Fruit fly (Drosophila melanogaster) whole organism, embryonic: ENCODE measurements around the gene Alg12.

ENCODE experiments used
- CG10979 ChIP-seq: fragments of 200-800 bp; sonication (Bioruptor generic); optimal IDR thresholded peaks from 2 replicates; lab custom pipeline; 2018; ENCODE audit warnings: missing biosample characterization, mild to moderate bottlenecking, missing genetic modification characterization, moderate library complexity
- CG11247 ChIP-seq: fragments of 200-800 bp; sonication (Bioruptor generic); IDR thresholded peaks from 2 replicates; pipeline ENCODE4 v1.3.6; 2022; ENCODE audit warnings: missing biosample characterization, missing genetic modification characterization
- CG11398 ChIP-seq: fragments of 200-800 bp; sonication (Bioruptor generic); optimal IDR thresholded peaks from 2 replicates; lab custom pipeline; 2016; ENCODE audit warnings: missing biosample characterization, missing genetic modification characterization
- CG12071 ChIP-seq: fragments of 200-800 bp; sonication (Bioruptor generic); optimal IDR thresholded peaks from 3 replicates; lab custom pipeline; 2018; ENCODE audit warnings: missing biosample characterization, mild to moderate bottlenecking, missing genetic modification characterization
- CG13287 ChIP-seq: fragments of 200-800 bp; sonication (Bioruptor generic); IDR thresholded peaks from 2 replicates; pipeline ENCODE4 v1.3.6; 2022; ENCODE audit warnings: missing biosample characterization, missing genetic modification characterization; ENCODE audit not compliant: partially characterized antibody
- CG16813 ChIP-seq: fragments of 200-800 bp; sonication (Bioruptor generic); IDR thresholded peaks from 3 replicates; pipeline ENCODE4 v1.3.6; 2022; ENCODE audit warnings: missing biosample characterization, missing genetic modification characterization; ENCODE audit not compliant: partially characterized antibody
- CG18262 ChIP-seq: fragments of 200-800 bp; optimal IDR thresholded peaks from 3 replicates; lab custom pipeline; 2019; ENCODE audit warnings: missing biosample characterization, mild to moderate bottlenecking, missing genetic modification characterization, moderate library complexity
- CG18476 ChIP-seq: fragments of 200-800 bp; sonication (Bioruptor generic); optimal IDR thresholded peaks from 2 replicates; lab custom pipeline; 2016; ENCODE audit warnings: missing biosample characterization, mild to moderate bottlenecking, missing genetic modification characterization
- CG2116 ChIP-seq: fragments of 200-800 bp; sonication (Bioruptor generic); optimal IDR thresholded peaks from 3 replicates; lab custom pipeline; 2018; ENCODE audit warnings: missing biosample characterization, mild to moderate bottlenecking, missing genetic modification characterization
- CG32532 ChIP-seq: fragments of 200-800 bp; sonication (Bioruptor generic); IDR thresholded peaks from 2 replicates; pipeline ENCODE4 v1.3.6; 2022; ENCODE audit warnings: missing biosample characterization, missing genetic modification characterization
- CG3281 ChIP-seq: fragments of 200-800 bp; sonication (Bioruptor generic); optimal IDR thresholded peaks from 3 replicates; lab custom pipeline; 2017; ENCODE audit warnings: missing biosample characterization, mild to moderate bottlenecking, missing genetic modification characterization
- CG4282 ChIP-seq: fragments of 200-800 bp; sonication (Bioruptor generic); optimal IDR thresholded peaks from 2 replicates; lab custom pipeline; 2016; ENCODE audit warnings: missing biosample characterization, missing genetic modification characterization
- CG4424 ChIP-seq: fragments of 200-800 bp; sonication (Bioruptor generic); optimal IDR thresholded peaks from 3 replicates; lab custom pipeline; 2016; ENCODE audit warnings: missing biosample characterization, missing genetic modification characterization
- CG4707 ChIP-seq: fragments of 200-800 bp; sonication (Bioruptor generic); optimal IDR thresholded peaks from 2 replicates; lab custom pipeline; 2018; ENCODE audit warnings: missing biosample characterization, mild to moderate bottlenecking, missing genetic modification characterization, moderate library complexity
- CG7357 ChIP-seq: fragments of 200-800 bp; sonication (Bioruptor generic); IDR thresholded peaks from 3 replicates; pipeline ENCODE4 v1.3.6; 2022; ENCODE audit warnings: missing biosample characterization, missing genetic modification characterization
- CG8359 ChIP-seq: fragments of 200-800 bp; sonication (Bioruptor generic); optimal IDR thresholded peaks from 2 replicates; lab custom pipeline; 2017; ENCODE audit warnings: missing biosample characterization, mild to moderate bottlenecking, missing genetic modification characterization, borderline replicate concordance
- CG9609 ChIP-seq: fragments of 200-800 bp; sonication (Bioruptor generic); optimal IDR thresholded peaks from 3 replicates; lab custom pipeline; 2016; ENCODE audit warnings: missing biosample characterization, missing genetic modification characterization
- Ets65A ChIP-seq: fragments of 200-800 bp; sonication (Bioruptor generic); peaks from one replicate; lab custom pipeline; 2016; ENCODE audit warnings: missing biosample characterization, missing genetic modification characterization
- HHEX ChIP-seq: fragments of 200-800 bp; sonication (Bioruptor generic); optimal IDR thresholded peaks from 3 replicates; lab custom pipeline; 2017; ENCODE audit warnings: missing biosample characterization, mild to moderate bottlenecking, missing genetic modification characterization, missing genetic modification reagents
- HLH54F ChIP-seq: fragments of 200-800 bp; sonication (Bioruptor generic); optimal IDR thresholded peaks from 3 replicates; lab custom pipeline; 2016; ENCODE audit warnings: missing biosample characterization, missing genetic modification characterization
- Hr3 ChIP-seq: fragments of 200-800 bp; sonication (Bioruptor generic); optimal IDR thresholded peaks from 3 replicates; lab custom pipeline; 2016; ENCODE audit warnings: missing biosample characterization, missing genetic modification characterization
- Lim3 ChIP-seq: fragments of 200-800 bp; sonication (Bioruptor generic); IDR thresholded peaks from 2 replicates; pipeline ENCODE4 v1.3.6; 2022; ENCODE audit warnings: missing biosample characterization, missing genetic modification characterization
- Max ChIP-seq: fragments of 200-800 bp; sonication (Bioruptor generic); optimal IDR thresholded peaks from 2 replicates; lab custom pipeline; 2016; ENCODE audit warnings: missing biosample characterization, mild to moderate bottlenecking, missing genetic modification characterization
- Med ChIP-seq: fragments of 200-800 bp; sonication (Bioruptor generic); peaks from one replicate; lab custom pipeline; 2016; ENCODE audit warnings: missing biosample characterization, missing genetic modification characterization, mild to moderate bottlenecking, inconsistent platforms, moderate library complexity
- NFAT ChIP-seq: fragments of 200-800 bp; sonication (Bioruptor generic); IDR thresholded peaks from 2 replicates; pipeline ENCODE4 v1.3.6; 2022; ENCODE audit warnings: missing biosample characterization, missing genetic modification characterization
- Six4 ChIP-seq: fragments of 200-800 bp; sonication (Bioruptor generic); optimal IDR thresholded peaks from 2 replicates; lab custom pipeline; 2016; ENCODE audit warnings: missing biosample characterization, missing genetic modification characterization
- Stat92E ChIP-seq, 3 experiments: fragments of >200 bp in 2 of 3; fragments of 200-800 bp in 1 of 3; sonication (Bioruptor generic) in 1 of 3; optimal IDR thresholded peaks; 2 replicates each; lab custom pipeline; 2017 to 2019; ENCODE audit warnings: missing biosample characterization in 3 of 3, missing genetic modification characterization in 3 of 3, mild to moderate bottlenecking in 1 of 3, moderate library complexity in 1 of 3
- Taf1 ChIP-seq: fragments of 200-800 bp; sonication (Bioruptor generic); IDR thresholded peaks from 2 replicates; pipeline ENCODE4 v1.3.6; 2022; ENCODE audit warnings: missing biosample characterization, missing genetic modification characterization
- YL-1 ChIP-seq: fragments of 200-800 bp; sonication (Bioruptor generic); optimal IDR thresholded peaks from 3 replicates; lab custom pipeline; 2017; ENCODE audit warnings: missing biosample characterization, mild to moderate bottlenecking, missing genetic modification characterization
- amos ChIP-seq: fragments of 200-800 bp; sonication (Bioruptor generic); IDR thresholded peaks from 2 replicates; pipeline ENCODE4 v1.3.6; 2022; ENCODE audit warnings: missing biosample characterization, missing genetic modification characterization; ENCODE audit not compliant: partially characterized antibody
- bbx ChIP-seq: fragments of 200-800 bp; sonication (Bioruptor generic); IDR thresholded peaks from 2 replicates; pipeline ENCODE4 v1.3.6; 2022; ENCODE audit warnings: missing biosample characterization, missing genetic modification characterization; ENCODE audit not compliant: partially characterized antibody
- danr ChIP-seq: fragments of 200-800 bp; sonication (Bioruptor generic); IDR thresholded peaks from 2 replicates; pipeline ENCODE4 v1.3.6; 2022; ENCODE audit warnings: missing biosample characterization, missing genetic modification characterization
- eyg ChIP-seq: fragments of 200-800 bp; sonication (Bioruptor generic); optimal IDR thresholded peaks from 3 replicates; lab custom pipeline; 2016; ENCODE audit warnings: missing biosample characterization, missing genetic modification characterization
- fd102C ChIP-seq: fragments of 200-800 bp; sonication (Bioruptor generic); optimal IDR thresholded peaks from 2 replicates; lab custom pipeline; 2018; ENCODE audit warnings: missing biosample characterization, mild to moderate bottlenecking, missing genetic modification characterization, moderate library complexity
- fru ChIP-seq: fragments of >200 bp; optimal IDR thresholded peaks from 2 replicates; lab custom pipeline; 2017
- gem ChIP-seq: fragments of 200-800 bp; sonication (Bioruptor generic); optimal IDR thresholded peaks from 2 replicates; lab custom pipeline; 2019; ENCODE audit warnings: missing biosample characterization, mild to moderate bottlenecking, missing genetic modification characterization, moderate library complexity
- hbn ChIP-seq: fragments of 200-800 bp; sonication (Bioruptor generic); IDR thresholded peaks from 2 replicates; pipeline ENCODE4 v1.3.6; 2022; ENCODE audit warnings: missing biosample characterization, missing genetic modification characterization; ENCODE audit not compliant: partially characterized antibody
- hkb ChIP-seq, 2 experiments: fragments of 200-800 bp in 1 of 2; fragments of >200 bp in 1 of 2; sonication (Bioruptor generic) in 1 of 2; IDR thresholded peaks in 1 of 2; optimal IDR thresholded peaks in 1 of 2; 2 replicates each; pipeline versions ENCODE4 v1.3.6 to Lab custom; 2017 to 2022; ENCODE audit warnings: missing biosample characterization in 1 of 2, missing genetic modification characterization in 1 of 2
- lola ChIP-seq, 3 experiments: fragments of >200 bp in 2 of 3; fragments of 200-800 bp in 1 of 3; sonication (Bioruptor generic) in 1 of 3; optimal IDR thresholded peaks; 2 replicates each; lab custom pipeline; 2017 to 2019; ENCODE audit warnings: missing biosample characterization in 3 of 3, missing genetic modification characterization in 3 of 3, mild to moderate bottlenecking in 1 of 3, moderate library complexity in 1 of 3
- nerfin-2 ChIP-seq: fragments of 200-800 bp; sonication (Bioruptor generic); IDR thresholded peaks from 2 replicates; pipeline ENCODE4 v1.3.6; 2022; ENCODE audit warnings: missing biosample characterization, missing genetic modification characterization; ENCODE audit not compliant: partially characterized antibody
- nmo ChIP-seq: fragments of 200-800 bp; sonication (Bioruptor generic); optimal IDR thresholded peaks from 2 replicates; lab custom pipeline; 2018; ENCODE audit warnings: missing biosample characterization, mild to moderate bottlenecking, missing genetic modification characterization, moderate library complexity
- sc ChIP-seq, 3 experiments: fragments of >200 bp in 2 of 3; fragments of 200-800 bp in 1 of 3; sonication (Bioruptor generic) in 1 of 3; optimal IDR thresholded peaks; 2 replicates in 2 of 3; 3 replicates in 1 of 3; lab custom pipeline; 2017; ENCODE audit warnings: mild to moderate bottlenecking in 1 of 3, missing biosample characterization in 1 of 3, missing genetic modification characterization in 1 of 3, missing genetic modification reagents in 1 of 3
- seq ChIP-seq: fragments of 200-800 bp; sonication (Bioruptor generic); IDR thresholded peaks from 2 replicates; pipeline ENCODE4 v1.3.6; 2022; ENCODE audit warnings: missing biosample characterization, missing genetic modification characterization
- sr ChIP-seq: fragments of 200-800 bp; sonication (Bioruptor generic); IDR thresholded peaks from 3 replicates; pipeline ENCODE4 v1.3.6; 2022; ENCODE audit warnings: missing biosample characterization, missing genetic modification characterization
- tio ChIP-seq: fragments of 200-800 bp; sonication (Bioruptor generic); optimal IDR thresholded peaks from 2 replicates; lab custom pipeline; 2017; ENCODE audit warnings: missing biosample characterization, missing genetic modification characterization, inconsistent platforms
- trem ChIP-seq: fragments of 200-800 bp; optimal IDR thresholded peaks from 3 replicates; lab custom pipeline; 2019; ENCODE audit warnings: missing biosample characterization, mild to moderate bottlenecking, missing genetic modification characterization, moderate library complexity

The Alg12 gene

dm6 chr3R:9759360-9760191, 3.3 kb downstream of the Alg12 start, which contains the start of gene Mpi (continued):
- TF ChIP-seq Taf1 (GFP tag; lab: Robert Waterston, UW) (no peak), HLH54F (no peak), CG3281 (GFP tag; lab: Kevin White, UChicago) (peak; percentile 33), CG2116 (GFP tag; lab: Kevin White, UChicago) (peak; percentile 66), danr (GFP tag; lab: Robert Waterston, UW) (no peak), YL-1 (peak; percentile 88), nmo (GFP tag; lab: Kevin White, UChicago) (peak; percentile 49), CG11398 (GFP tag; lab: Kevin White, UChicago) (no peak), CG18262 (tag; lab: Kevin White, UChicago) (no peak), Stat92E (GFP tag; optimal IDR thresholded peaks at IDR 0.05; lab: Kevin White, UChicago) (peak in 1 of 3 experiments; percentile 49), CG32532 (peak; percentile 42), nerfin-2 (GFP tag; lab: Robert Waterston, UW) (peak; percentile 31; the same call in 1 of the 2 replicates), Hr3 (peak; percentile 23), CG13287 (GFP tag; lab: Robert Waterston, UW) (peak; percentile 69), sr (0 out of 3 replicates have a peak, but pooled peaks have one; percentile 7), trem (peak; percentile 58), CG16813 (GFP tag; lab: Robert Waterston, UW) (peak; percentile 52; the same call in 1 of the 3 replicates), NFAT (GFP tag; lab: Robert Waterston, UW) (0 out of 2 replicates have a peak, but pooled peaks have one; percentile 10), Ets65A (GFP tag; lab: Kevin White, UChicago) (no peak), Med (GFP tag; lab: Kevin White, UChicago) (peak; percentile 75), CG7357 (GFP tag; lab: Robert Waterston, UW) (peak; percentile 89), lola (GFP tag; optimal IDR thresholded peaks at IDR 0.05; lab: Kevin White, UChicago) (peak in 1 of 3 experiments; percentile 44), Lim3 (GFP tag; lab: Robert Waterston, UW) (no peak), gem (tag; lab: Kevin White, UChicago) (no peak), sc (optimal IDR thresholded peaks at IDR 0.05; lab: Kevin White, UChicago) (no peak), sc (GFP tag; optimal IDR thresholded peaks at IDR 0.05; lab: Kevin White, UChicago) (no peak), HHEX (GFP tag; lab: Kevin White, UChicago) (no peak), CG18476 (no peak), CG12071 (GFP tag; lab: Kevin White, UChicago) (no peak), CG4282 (GFP tag; lab: Kevin White, UChicago) (no peak), eyg (GFP tag; lab: Kevin White, UChicago) (no peak), fd102C (GFP tag; lab: Kevin White, UChicago) (no peak), CG11247 (GFP tag; lab: Robert Waterston, UW) (0 out of 2 replicates have a peak, but pooled peaks have one; percentile 17), tio (GFP tag; lab: Kevin White, UChicago) (no peak), Six4 (GFP tag; lab: Kevin White, UChicago) (no peak), hbn (GFP tag; lab: Robert Waterston, UW) (peak; percentile 43; the same call in 1 of the 2 replicates), CG10979 (tag; lab: Kevin White, UChicago) (peak; percentile 44), CG8359 (GFP tag; lab: Kevin White, UChicago) (peak; percentile 100), bbx (peak; percentile 56; the same call in 1 of the 2 replicates), seq (no peak; the same call in 1 of the 2 replicates), Max (GFP tag; lab: Kevin White, UChicago) (peak; percentile 70), CG4424 (peak; percentile 27), fru (no peak), CG9609 (no peak), CG4707 (GFP tag; lab: Kevin White, UChicago) (peak; percentile 12), amos (peak; percentile 52; the same call in 1 of the 2 replicates), hkb (optimal IDR thresholded peaks at IDR 0.05; lab: Kevin White, UChicago) (no peak), hkb (GFP tag; IDR thresholded peaks at IDR 0.05; lab: Robert Waterston, UW) (0 out of 2 replicates have a peak, but pooled peaks have one; percentile 25)
